Worm (Caenorhabditis elegans): Measurements from ENCODE around the gene F12A10.6.
A peak's percentile ranks its signal among the peaks of the same experiment; 100 is the strongest.

ce11 chrII:5497541-5497940 lies 3.2 kb upstream of the F12A10.6 start:
- no peak for TF ChIP-seq T07F8.4 (tag; optimal IDR thresholded peaks at IDR 0.05)
- TF ChIP-seq snpc-3.4 (tag; optimal IDR thresholded peaks at IDR 0.05), result no peak
- TF ChIP-seq unc-62 (GFP tag; optimal IDR thresholded peaks at IDR 0.05), result no peak
- no peak for TF ChIP-seq ztf-25 (GFP tag; IDR thresholded peaks at IDR 0.05)
- TF ChIP-seq B0261.1 (tag; optimal IDR thresholded peaks at IDR 0.05), result no peak
- TF ChIP-seq D2030.7 (GFP tag; IDR thresholded peaks at IDR 0.05), result 0 out of 2 replicates have a peak, but pooled peaks have one; percentile 27
- TF ChIP-seq F22D6.2 (tag; optimal IDR thresholded peaks at IDR 0.05), result no peak
- no peak for TF ChIP-seq C17E4.6 (GFP tag; IDR thresholded peaks at IDR 0.05)
- no peak for TF ChIP-seq snpc-1.1 (tag; optimal IDR thresholded peaks at IDR 0.05; ENCODE audit: insufficient read depth)
- no peak for TF ChIP-seq F52B5.7 (tag; optimal IDR thresholded peaks at IDR 0.05)
